Fruit fly (Drosophila melanogaster) whole organism, embryonic: ENCODE measurements around the gene Chd1.

Source experiments
- Atf3 ChIP-seq: fragments of 200-800 bp; sonication (Bioruptor generic); optimal IDR thresholded peaks from 3 replicates; lab custom pipeline; 2016; ENCODE audit warnings: missing biosample characterization, missing genetic modification characterization
- Bdp1 ChIP-seq: fragments of 200-800 bp; sonication (Bioruptor generic); optimal IDR thresholded peaks from 3 replicates; lab custom pipeline; 2016; ENCODE audit warnings: missing biosample characterization, missing genetic modification characterization
- CG10959 ChIP-seq: fragments of 200-800 bp; sonication (Bioruptor generic); IDR thresholded peaks from 2 replicates; pipeline ENCODE4 v1.3.6; 2022; ENCODE audit warnings: missing biosample characterization, missing genetic modification characterization
- CG11504 ChIP-seq: fragments of 200-800 bp; sonication (Bioruptor generic); optimal IDR thresholded peaks from 3 replicates; lab custom pipeline; 2019; ENCODE audit warnings: missing biosample characterization, mild to moderate bottlenecking, missing genetic modification characterization, moderate library complexity
- CG12744 ChIP-seq: fragments of 200-800 bp; sonication (Bioruptor generic); optimal IDR thresholded peaks from 2 replicates; lab custom pipeline; 2016; ENCODE audit warnings: missing biosample characterization, missing genetic modification characterization
- CG14965 ChIP-seq: fragments of 200-800 bp; sonication (Bioruptor generic); optimal IDR thresholded peaks from 2 replicates; lab custom pipeline; 2016; ENCODE audit warnings: missing biosample characterization, missing genetic modification characterization, borderline replicate concordance
- CG1529 ChIP-seq: fragments of 200-800 bp; sonication (Bioruptor generic); optimal IDR thresholded peaks from 3 replicates; lab custom pipeline; 2018; ENCODE audit warnings: missing biosample characterization, missing genetic modification characterization
- CG1647 ChIP-seq: fragments of 200-800 bp; sonication (Bioruptor generic); optimal IDR thresholded peaks from 3 replicates; lab custom pipeline; 2016; ENCODE audit warnings: missing biosample characterization, missing genetic modification characterization
- CG17186 ChIP-seq: fragments of 200-800 bp; sonication (Bioruptor generic); optimal IDR thresholded peaks from 3 replicates; lab custom pipeline; 2017; ENCODE audit warnings: missing biosample characterization, missing genetic modification reagents, missing genetic modification characterization
- CG17612 ChIP-seq: fragments of 200-800 bp; sonication (Bioruptor generic); IDR thresholded peaks from 2 replicates; pipeline ENCODE4 v1.3.6; 2022; ENCODE audit warnings: missing biosample characterization, missing genetic modification characterization
- CG18619 ChIP-seq: fragments of 200-800 bp; sonication (Bioruptor generic); optimal IDR thresholded peaks from 3 replicates; lab custom pipeline; 2017; ENCODE audit warnings: missing biosample characterization, mild to moderate bottlenecking, missing genetic modification characterization
- CG2712 ChIP-seq: fragments of 200-800 bp; optimal IDR thresholded peaks from 3 replicates; lab custom pipeline; 2019; ENCODE audit warnings: missing biosample characterization, mild to moderate bottlenecking, missing genetic modification characterization, moderate library complexity
- CG32772 ChIP-seq: fragments of 200-800 bp; sonication (Bioruptor generic); IDR thresholded peaks from 2 replicates; pipeline ENCODE4 v1.3.6; 2022; ENCODE audit warnings: missing biosample characterization, missing genetic modification characterization
- CG3838 ChIP-seq: fragments of 200-800 bp; sonication (Bioruptor generic); optimal IDR thresholded peaks from 3 replicates; lab custom pipeline; 2016; ENCODE audit warnings: missing biosample characterization, missing genetic modification characterization
- CG4328 ChIP-seq: fragments of 200-800 bp; sonication (Bioruptor generic); optimal IDR thresholded peaks from 3 replicates; lab custom pipeline; 2017; ENCODE audit warnings: missing biosample characterization, missing genetic modification reagents, missing genetic modification characterization
- CG5953 ChIP-seq: fragments of 200-800 bp; sonication (Bioruptor generic); IDR thresholded peaks from 2 replicates; pipeline ENCODE4 v1.3.6; 2022; ENCODE audit warnings: missing biosample characterization, missing genetic modification characterization
- CG6813 ChIP-seq: fragments of 200-800 bp; sonication (Bioruptor generic); optimal IDR thresholded peaks from 2 replicates; lab custom pipeline; 2017; ENCODE audit warnings: missing biosample characterization, missing genetic modification characterization, mild to moderate bottlenecking, moderate library complexity, missing genetic modification reagents
- CG6854 ChIP-seq: fragments of 200-800 bp; sonication (Bioruptor generic); optimal IDR thresholded peaks from 3 replicates; lab custom pipeline; 2017; ENCODE audit warnings: missing biosample characterization, mild to moderate bottlenecking, missing genetic modification characterization
- CG7357 ChIP-seq: fragments of 200-800 bp; sonication (Bioruptor generic); IDR thresholded peaks from 3 replicates; pipeline ENCODE4 v1.3.6; 2022; ENCODE audit warnings: missing biosample characterization, missing genetic modification characterization
- CG7372 ChIP-seq: fragments of 200-800 bp; sonication (Bioruptor generic); IDR thresholded peaks from 2 replicates; pipeline ENCODE4 v1.3.6; 2022; ENCODE audit warnings: missing biosample characterization, missing genetic modification characterization
- CG7987 ChIP-seq: fragments of 200-800 bp; sonication (Bioruptor generic); optimal IDR thresholded peaks from 2 replicates; lab custom pipeline; 2018; ENCODE audit warnings: missing biosample characterization, mild to moderate bottlenecking, missing genetic modification characterization, moderate library complexity
- CG8388 ChIP-seq: fragments of 200-800 bp; sonication (Bioruptor generic); optimal IDR thresholded peaks from 2 replicates; lab custom pipeline; 2019; ENCODE audit warnings: missing biosample characterization, mild to moderate bottlenecking, missing genetic modification characterization, moderate library complexity
- CG8944 ChIP-seq: fragments of 200-800 bp; sonication (Bioruptor generic); optimal IDR thresholded peaks from 3 replicates; lab custom pipeline; 2016; ENCODE audit warnings: missing biosample characterization, missing genetic modification characterization
- CHES-1-like ChIP-seq: fragments of 200-800 bp; sonication (Bioruptor generic); optimal IDR thresholded peaks from 2 replicates; lab custom pipeline; 2016; ENCODE audit warnings: missing biosample characterization, missing genetic modification characterization
- CkIIα-i1 ChIP-seq: fragments of 200-800 bp; sonication (Bioruptor generic); IDR thresholded peaks from 2 replicates; pipeline ENCODE4 v1.3.6; 2022; ENCODE audit warnings: missing biosample characterization, missing genetic modification characterization
- Dp ChIP-seq: fragments of 200-800 bp; sonication (Bioruptor generic); optimal IDR thresholded peaks from 2 replicates; lab custom pipeline; 2018; ENCODE audit warnings: missing biosample characterization, mild to moderate bottlenecking, missing genetic modification characterization, moderate library complexity
- E2f1 ChIP-seq: fragments of 200-800 bp; sonication (Bioruptor generic); IDR thresholded peaks from 2 replicates; pipeline ENCODE4 v1.3.6; 2022; ENCODE audit warnings: missing biosample characterization, missing genetic modification characterization
- E2f2 ChIP-seq: fragments of 200-800 bp; sonication (Bioruptor generic); IDR thresholded peaks from 2 replicates; pipeline ENCODE4 v1.3.6; 2022; ENCODE audit warnings: missing biosample characterization, missing genetic modification characterization
- Eip74EF ChIP-seq, 2 experiments: fragments of 200-800 bp in 1 of 2; fragments of >200 bp in 1 of 2; sonication (Bioruptor generic) in 1 of 2; optimal IDR thresholded peaks; 2 replicates each; lab custom pipeline; 2017 to 2019; ENCODE audit warnings: missing biosample characterization in 2 of 2, missing genetic modification characterization in 2 of 2, mild to moderate bottlenecking in 1 of 2, moderate library complexity in 1 of 2
- Fer2 ChIP-seq: fragments of 200-800 bp; sonication (Bioruptor generic); optimal IDR thresholded peaks from 2 replicates; lab custom pipeline; 2018; ENCODE audit warnings: missing biosample characterization, mild to moderate bottlenecking, missing genetic modification characterization, moderate library complexity
- Mes4 ChIP-seq: fragments of 200-800 bp; sonication (Bioruptor generic); optimal IDR thresholded peaks from 2 replicates; lab custom pipeline; 2016; ENCODE audit warnings: missing biosample characterization, missing genetic modification characterization
- NFAT ChIP-seq: fragments of 200-800 bp; sonication (Bioruptor generic); IDR thresholded peaks from 2 replicates; pipeline ENCODE4 v1.3.6; 2022; ENCODE audit warnings: missing biosample characterization, missing genetic modification characterization
- Rx ChIP-seq: fragments of 200-800 bp; sonication (Bioruptor generic); IDR thresholded peaks from 2 replicates; pipeline ENCODE4 v1.3.6; 2022; ENCODE audit warnings: missing biosample characterization, missing genetic modification characterization
- Sin3A ChIP-seq: fragments of >200 bp; optimal IDR thresholded peaks from 2 replicates; lab custom pipeline; 2018
- Six4 ChIP-seq: fragments of 200-800 bp; sonication (Bioruptor generic); optimal IDR thresholded peaks from 2 replicates; lab custom pipeline; 2016; ENCODE audit warnings: missing biosample characterization, missing genetic modification characterization
- Sox100B ChIP-seq: fragments of 200-800 bp; sonication (Bioruptor generic); optimal IDR thresholded peaks from 3 replicates; lab custom pipeline; 2018; ENCODE audit warnings: missing biosample characterization, mild to moderate bottlenecking, missing genetic modification characterization
- Tbp ChIP-seq: fragments of >200 bp; optimal IDR thresholded peaks from 2 replicates; lab custom pipeline; 2018; ENCODE audit warnings: missing biosample characterization, missing genetic modification characterization
- amos ChIP-seq: fragments of 200-800 bp; sonication (Bioruptor generic); IDR thresholded peaks from 2 replicates; pipeline ENCODE4 v1.3.6; 2022; ENCODE audit warnings: missing biosample characterization, missing genetic modification characterization; ENCODE audit not compliant: partially characterized antibody
- bab2 ChIP-seq: fragments of 200-800 bp; sonication (Bioruptor generic); optimal IDR thresholded peaks from 2 replicates; lab custom pipeline; 2016; ENCODE audit warnings: missing biosample characterization, missing genetic modification characterization
- bowl ChIP-seq: fragments of 200-800 bp; sonication (Bioruptor generic); IDR thresholded peaks from 2 replicates; pipeline ENCODE4 v1.3.6; 2022; ENCODE audit warnings: missing biosample characterization, missing genetic modification characterization
- ci ChIP-seq: fragments of 200-800 bp; sonication (Bioruptor generic); IDR thresholded peaks from 3 replicates; pipeline ENCODE4 v1.3.6; 2022; ENCODE audit warnings: missing biosample characterization, missing genetic modification characterization
- croc ChIP-seq: fragments of 200-800 bp; sonication (Bioruptor generic); conservative IDR thresholded peaks from 3 replicates; pipeline ENCODE4 v1.3.6; 2022; ENCODE audit warnings: missing biosample characterization, missing genetic modification characterization
- dan ChIP-seq: fragments of 200-800 bp; sonication (Bioruptor generic); IDR thresholded peaks from 2 replicates; pipeline ENCODE4 v1.3.6; 2022; ENCODE audit warnings: missing biosample characterization, missing genetic modification characterization
- ems ChIP-seq: fragments of 200-800 bp; sonication (Bioruptor generic); optimal IDR thresholded peaks from 3 replicates; lab custom pipeline; 2016; ENCODE audit warnings: missing biosample characterization, missing genetic modification characterization
- fd102C ChIP-seq: fragments of 200-800 bp; sonication (Bioruptor generic); optimal IDR thresholded peaks from 2 replicates; lab custom pipeline; 2018; ENCODE audit warnings: missing biosample characterization, mild to moderate bottlenecking, missing genetic modification characterization, moderate library complexity
- kni ChIP-seq: fragments of 200-800 bp; sonication (Bioruptor generic); optimal IDR thresholded peaks from 3 replicates; lab custom pipeline; 2017; ENCODE audit warnings: mild to moderate bottlenecking, missing biosample characterization, missing genetic modification reagents, missing genetic modification characterization
- pros ChIP-seq: fragments of 200-800 bp; sonication (Bioruptor generic); optimal IDR thresholded peaks from 3 replicates; lab custom pipeline; 2019; ENCODE audit warnings: missing biosample characterization, mild to moderate bottlenecking, missing genetic modification characterization, moderate library complexity
- sens ChIP-seq: fragments of 200-800 bp; sonication (Bioruptor generic); peaks from one replicate; lab custom pipeline; 2016; ENCODE audit warnings: missing biosample characterization, missing genetic modification characterization
- seq ChIP-seq: fragments of 200-800 bp; sonication (Bioruptor generic); IDR thresholded peaks from 2 replicates; pipeline ENCODE4 v1.3.6; 2022; ENCODE audit warnings: missing biosample characterization, missing genetic modification characterization
- so ChIP-seq: fragments of 200-800 bp; sonication (Bioruptor generic); IDR thresholded peaks from 3 replicates; pipeline ENCODE4 v1.3.6; 2022; ENCODE audit warnings: missing biosample characterization, missing genetic modification characterization
- tna ChIP-seq: fragments of 200-800 bp; sonication (Bioruptor generic); IDR thresholded peaks from 2 replicates; pipeline ENCODE4 v1.3.6; 2022; ENCODE audit warnings: missing biosample characterization, missing genetic modification characterization; ENCODE audit not compliant: partially characterized antibody
- trem ChIP-seq: fragments of 200-800 bp; optimal IDR thresholded peaks from 3 replicates; lab custom pipeline; 2019; ENCODE audit warnings: missing biosample characterization, mild to moderate bottlenecking, missing genetic modification characterization, moderate library complexity

The Chd1 gene

dm6 chr2L:2992664-2993174, 5.2 kb upstream of the Chd1 start, which contains the start of the genes okr and CG3558 (continued):
- TF ChIP-seq Dp (GFP tag; lab: Kevin White, UChicago) (peak; percentile 86), Eip74EF (GFP tag; optimal IDR thresholded peaks at IDR 0.05; lab: Kevin White, UChicago) (peak in 1 of 2 experiments; percentile 52), trem (peak; percentile 91), Mes4 (no peak), CG2712 (tag; lab: Kevin White, UChicago) (no peak), Rx (no peak), Bdp1 (GFP tag; lab: Kevin White, UChicago) (no peak), Sox100B (GFP tag; lab: Kevin White, UChicago) (no peak), CG32772 (GFP tag; lab: Robert Waterston, UW) (no peak), CkIIα-i1 (GFP tag; lab: Robert Waterston, UW) (no peak), CG14965 (no peak), Tbp (GFP tag; lab: Kevin White, UChicago) (no peak), CG7987 (GFP tag; lab: Kevin White, UChicago) (no peak), NFAT (GFP tag; lab: Robert Waterston, UW) (no peak), CG5953 (GFP tag; lab: Robert Waterston, UW) (no peak), CG8944 (GFP tag; lab: Kevin White, UChicago) (no peak), amos (peak; percentile 83), Sin3A (lab: Kevin White, UChicago) (peak; percentile 63), bowl (GFP tag; lab: Robert Waterston, UW) (no peak), so (GFP tag; lab: Robert Waterston, UW) (no peak), sens (GFP tag; lab: Kevin White, UChicago) (peak; percentile 85), bab2 (GFP tag; lab: Kevin White, UChicago) (no peak), CHES-1-like (no peak), CG4328 (GFP tag; lab: Kevin White, UChicago) (no peak), tna (GFP tag; lab: Robert Waterston, UW) (peak; percentile 47; the same call in 1 of the 2 replicates), CG1529 (no peak), ems (GFP tag; lab: Kevin White, UChicago) (no peak), E2f2 (peak; percentile 88), CG6813 (GFP tag; lab: Kevin White, UChicago) (no peak), CG1647 (GFP tag; lab: Kevin White, UChicago) (peak; percentile 19), CG18619 (GFP tag; lab: Kevin White, UChicago) (no peak), CG7372 (GFP tag; lab: Robert Waterston, UW) (no peak), pros (no peak), CG17612 (no peak), CG8388 (GFP tag; lab: Kevin White, UChicago) (no peak), seq (no peak), CG6854 (GFP tag; lab: Kevin White, UChicago) (no peak), Atf3 (GFP tag; lab: Kevin White, UChicago) (no peak), CG12744 (no peak), CG10959 (GFP tag; lab: Robert Waterston, UW) (no peak), CG17186 (GFP tag; lab: Kevin White, UChicago) (peak; percentile 59), fd102C (GFP tag; lab: Kevin White, UChicago) (no peak), ci (no peak), Fer2 (tag; lab: Kevin White, UChicago) (no peak), E2f1 (GFP tag; lab: Robert Waterston, UW) (no peak), CG7357 (GFP tag; lab: Robert Waterston, UW) (no peak), dan (GFP tag; lab: Robert Waterston, UW) (no peak), croc (GFP tag; lab: Robert Waterston, UW) (no peak), CG3838 (GFP tag; lab: Kevin White, UChicago) (no peak), kni (no peak), Six4 (no peak), CG11504 (tag; lab: Kevin White, UChicago) (no peak)
